Worm (Caenorhabditis elegans) whole organism, midembryonic: ENCODE results near the gene sulp-8.

Experiments
- T22C8.4 ChIP-seq: fragments of 200-800 bp; sonication (Bioruptor generic); IDR thresholded peaks from 2 replicates; pipeline ENCODE4 v1.3.6; 2022; ENCODE audit warnings: missing genetic modification characterization, missing compliant biosample characterization
- cog-1 ChIP-seq: sonication (generic microtip); optimal IDR thresholded peaks from 2 replicates; lab custom pipeline; 2016; ENCODE audit warnings: missing genetic modification characterization, missing compliant biosample characterization
- flt-1 ChIP-seq: fragments of 200-800 bp; sonication (Bioruptor generic); IDR thresholded peaks from 2 replicates; pipeline ENCODE4 v1.3.6; 2022; ENCODE audit warnings: missing genetic modification characterization, missing compliant biosample characterization
- klf-2 ChIP-seq: fragments of 200-800 bp; sonication (Bioruptor generic); conservative IDR thresholded peaks from 2 replicates; pipeline ENCODE4 v1.3.6; 2022; ENCODE audit warnings: missing genetic modification reagents, missing genetic modification characterization, missing compliant biosample characterization
- med-1 ChIP-seq: sonication (generic microtip); optimal IDR thresholded peaks from 2 replicates; lab custom pipeline; 2017; ENCODE audit warnings: missing genetic modification characterization, mild to moderate bottlenecking, missing compliant biosample characterization, antibody characterized with exemption, missing genetic modification reagents; ENCODE audit not compliant: insufficient read depth
- ref-1 ChIP-seq: fragments of 200-800 bp; sonication (Bioruptor generic); conservative IDR thresholded peaks from 2 replicates; pipeline ENCODE4 v1.3.6; 2022; ENCODE audit warnings: missing genetic modification reagents, missing genetic modification characterization, missing compliant biosample characterization
- tab-1 ChIP-seq: fragments of 200-800 bp; sonication (Bioruptor generic); IDR thresholded peaks from 2 replicates; pipeline ENCODE4 v1.3.6; 2022; ENCODE audit warnings: missing genetic modification characterization, missing compliant biosample characterization
- ztf-23 ChIP-seq: fragments of 200-800 bp; sonication (Bioruptor generic); IDR thresholded peaks from 2 replicates; pipeline ENCODE4 v1.3.6; 2022; ENCODE audit warnings: missing genetic modification reagents, missing genetic modification characterization, missing compliant biosample characterization
- ztf-29 ChIP-seq: fragments of 200-800 bp; sonication (Bioruptor generic); IDR thresholded peaks from 2 replicates; pipeline ENCODE4 v1.3.6; 2022; ENCODE audit warnings: missing genetic modification reagents, missing genetic modification characterization, missing compliant biosample characterization

- TF ChIP-seq ztf-23 (GFP tag; lab: Robert Waterston, UW) (no peak), ref-1 (GFP tag; lab: Robert Waterston, UW) (no peak), ztf-29 (GFP tag; lab: Robert Waterston, UW) (no peak), tab-1 (no peak), flt-1 (GFP tag; lab: Robert Waterston, UW) (no peak), med-1 (no peak), T22C8.4 (GFP tag; lab: Robert Waterston, UW) (no peak), cog-1 (tag; lab: Kevin White, UChicago) (no peak), klf-2 (GFP tag; lab: Robert Waterston, UW) (no peak)
Measured at ce11 chrV:9633313-9633712, 40.2 kb downstream of the sulp-8 start, which contains the start of gene col-147.
